Worm (Caenorhabditis elegans) whole organism, L4/young adult: ENCODE data around the gene hsd-3.

ENCODE experiments used
- W03F9.2 ChIP-seq: fragments of 150-350 bp; optimal IDR thresholded peaks from 2 replicates; lab custom pipeline; 2014; ENCODE audit warnings: missing biosample characterization, missing genetic modification characterization
- dao-5 ChIP-seq: sonication (generic microtip); optimal IDR thresholded peaks from 2 replicates; lab custom pipeline; 2016; ENCODE audit warnings: missing genotype, missing genetic modification characterization, moderate library complexity, missing compliant biosample characterization
- him-1 ChIP-seq: sonication (generic microtip); optimal IDR thresholded peaks from 2 replicates; lab custom pipeline; 2016; ENCODE audit warnings: missing genotype, missing genetic modification reagents, missing genetic modification characterization, missing compliant biosample characterization

DNA sequence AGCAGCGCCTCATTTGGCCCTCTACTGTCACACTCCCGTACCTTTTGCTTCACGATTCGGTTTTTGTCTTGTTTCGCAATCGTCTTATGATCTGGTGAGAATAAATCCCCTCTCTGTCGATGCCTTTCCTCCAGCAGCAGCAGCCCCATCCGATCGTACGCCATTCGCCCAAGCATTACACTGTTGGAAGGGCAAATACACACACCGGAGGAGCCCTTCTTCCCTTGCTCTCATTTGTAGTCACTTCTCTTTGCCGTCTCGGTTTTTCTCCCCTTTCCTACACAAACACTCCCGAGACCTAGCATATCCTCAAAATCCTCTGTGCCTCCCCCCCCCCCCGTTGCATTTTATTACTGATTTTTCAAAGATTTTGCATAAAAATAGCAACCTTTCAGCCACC, 10.2 kb upstream of the hsd-3 start, which contains the start of gene set-30:
- TF ChIP-seq W03F9.2: no peak
- TF ChIP-seq him-1 (tag; lab: Kevin White, UChicago): no peak
- TF ChIP-seq dao-5 (tag; lab: Kevin White, UChicago): no peak
